Fruit fly (Drosophila melanogaster) whole organism, prepupa: Measurements from ENCODE around the gene Fancl.

ENCODE experiments used
- Blimp-1 ChIP-seq: fragments of 200-800 bp; sonication (Bioruptor generic); optimal IDR thresholded peaks from 3 replicates; lab custom pipeline; 2017; ENCODE audit warnings: missing biosample characterization, missing genetic modification characterization, mild to moderate bottlenecking, moderate library complexity, missing genetic modification reagents
- CG10631 ChIP-seq: fragments of 200-800 bp; sonication (Bioruptor generic); optimal IDR thresholded peaks from 2 replicates; lab custom pipeline; 2016; ENCODE audit warnings: missing biosample characterization, missing genetic modification characterization
- CG10669 ChIP-seq: fragments of 200-800 bp; sonication (Bioruptor generic); optimal IDR thresholded peaks from 3 replicates; lab custom pipeline; 2018; ENCODE audit warnings: missing biosample characterization, mild to moderate bottlenecking, missing genetic modification characterization, moderate library complexity
- CG11294 ChIP-seq: fragments of 200-800 bp; sonication (Bioruptor generic); IDR thresholded peaks from 2 replicates; pipeline ENCODE4 v1.3.6; 2022; ENCODE audit warnings: missing biosample characterization, missing genetic modification characterization
- CG11762 ChIP-seq: fragments of 200-800 bp; sonication (Bioruptor generic); optimal IDR thresholded peaks from 3 replicates; lab custom pipeline; 2016; ENCODE audit warnings: missing biosample characterization, missing genetic modification characterization; ENCODE audit not compliant: insufficient read depth
- CG11902 ChIP-seq: fragments of 200-800 bp; sonication (Bioruptor generic); optimal IDR thresholded peaks from 3 replicates; lab custom pipeline; 2016; ENCODE audit warnings: missing biosample characterization, missing genetic modification characterization
- CG15336 ChIP-seq: fragments of 200-800 bp; sonication (Bioruptor generic); IDR thresholded peaks from 2 replicates; pipeline ENCODE4 v1.3.6; 2022; ENCODE audit warnings: missing biosample characterization, missing genetic modification characterization
- CG1621 ChIP-seq: fragments of 200-800 bp; sonication (Bioruptor generic); optimal IDR thresholded peaks from 3 replicates; lab custom pipeline; 2018; ENCODE audit warnings: missing biosample characterization, mild to moderate bottlenecking, missing genetic modification characterization
- CG16779 ChIP-seq: fragments of 200-800 bp; sonication (Bioruptor generic); optimal IDR thresholded peaks from 3 replicates; lab custom pipeline; 2017; ENCODE audit warnings: missing biosample characterization, mild to moderate bottlenecking, missing genetic modification characterization
- CG3032 ChIP-seq: fragments of 200-800 bp; optimal IDR thresholded peaks from 2 replicates; lab custom pipeline; 2019; ENCODE audit warnings: missing biosample characterization, mild to moderate bottlenecking, missing genetic modification characterization, moderate library complexity
- CG32006 ChIP-seq: fragments of 200-800 bp; sonication (Bioruptor generic); optimal IDR thresholded peaks from 3 replicates; lab custom pipeline; 2017; ENCODE audit warnings: missing biosample characterization, mild to moderate bottlenecking, missing genetic modification characterization
- CG34406 ChIP-seq: fragments of 200-800 bp; sonication (Bioruptor generic); optimal IDR thresholded peaks from 3 replicates; lab custom pipeline; 2016; ENCODE audit warnings: missing biosample characterization, missing genetic modification characterization
- CG3919 ChIP-seq: fragments of 200-800 bp; sonication (Bioruptor generic); optimal IDR thresholded peaks from 3 replicates; lab custom pipeline; 2016; ENCODE audit warnings: missing biosample characterization, missing genetic modification characterization
- CG4318 ChIP-seq: fragments of 200-800 bp; sonication (Bioruptor generic); optimal IDR thresholded peaks from 3 replicates; lab custom pipeline; 2017; ENCODE audit warnings: missing biosample characterization, mild to moderate bottlenecking, missing genetic modification characterization
- CG6163 ChIP-seq: fragments of 200-800 bp; sonication (Bioruptor generic); IDR thresholded peaks from 3 replicates; pipeline ENCODE4 v1.3.6; 2022; ENCODE audit warnings: missing biosample characterization, missing genetic modification characterization
- CG6276 ChIP-seq: fragments of 200-800 bp; sonication (Bioruptor generic); optimal IDR thresholded peaks from 2 replicates; lab custom pipeline; 2017; ENCODE audit warnings: missing biosample characterization, mild to moderate bottlenecking, missing genetic modification characterization
- CG6792 ChIP-seq: fragments of 200-800 bp; sonication (Bioruptor generic); optimal IDR thresholded peaks from 3 replicates; lab custom pipeline; 2016; ENCODE audit warnings: missing biosample characterization, missing genetic modification characterization
- CG6808 ChIP-seq: fragments of 200-800 bp; sonication (Bioruptor generic); optimal IDR thresholded peaks from 3 replicates; lab custom pipeline; 2017; ENCODE audit warnings: missing biosample characterization, missing genetic modification characterization, mild to moderate bottlenecking, moderate library complexity, missing genetic modification reagents
- CG6854 ChIP-seq: fragments of 200-800 bp; sonication (Bioruptor generic); optimal IDR thresholded peaks from 2 replicates; lab custom pipeline; 2017; ENCODE audit warnings: missing biosample characterization, mild to moderate bottlenecking, missing genetic modification characterization
- CG8119 ChIP-seq: fragments of 200-800 bp; sonication (Bioruptor generic); IDR thresholded peaks from 3 replicates; pipeline ENCODE4 v1.3.6; 2022; ENCODE audit warnings: missing biosample characterization, missing genetic modification characterization
- CG8319 ChIP-seq: fragments of 200-800 bp; sonication (Bioruptor generic); optimal IDR thresholded peaks from 3 replicates; lab custom pipeline; 2016; ENCODE audit warnings: missing biosample characterization, missing genetic modification characterization
- CG8632 ChIP-seq: fragments of 200-800 bp; sonication (Bioruptor generic); optimal IDR thresholded peaks from 3 replicates; lab custom pipeline; 2016; ENCODE audit warnings: missing biosample characterization, missing genetic modification characterization
- Eip78C ChIP-seq: fragments of 200-800 bp; sonication (Bioruptor generic); peaks from one replicate; lab custom pipeline; 2016; ENCODE audit warnings: missing biosample characterization, missing genetic modification characterization
- Eip93F ChIP-seq: fragments of 200-800 bp; sonication (Bioruptor generic); optimal IDR thresholded peaks from 2 replicates; lab custom pipeline; 2016; ENCODE audit warnings: missing biosample characterization, mild to moderate bottlenecking, missing genetic modification characterization
- Ets96B ChIP-seq: fragments of 200-800 bp; optimal IDR thresholded peaks from 2 replicates; lab custom pipeline; 2019; ENCODE audit warnings: missing biosample characterization, mild to moderate bottlenecking, missing genetic modification characterization, moderate library complexity
- Hr38 ChIP-seq: sonication (Bioruptor generic); optimal IDR thresholded peaks from 2 replicates; lab custom pipeline; 2016; ENCODE audit warnings: missing biosample characterization, missing genetic modification characterization
- Hr4 ChIP-seq: fragments of 200-800 bp; sonication (Bioruptor generic); optimal IDR thresholded peaks from 3 replicates; lab custom pipeline; 2016; ENCODE audit warnings: missing biosample characterization, missing genetic modification characterization
- Lpt ChIP-seq: fragments of 200-800 bp; sonication (Bioruptor generic); optimal IDR thresholded peaks from 3 replicates; lab custom pipeline; 2016; ENCODE audit warnings: missing biosample characterization, missing genetic modification characterization
- Met ChIP-seq: fragments of 200-800 bp; sonication (Bioruptor generic); optimal IDR thresholded peaks from 3 replicates; lab custom pipeline; 2016; ENCODE audit warnings: missing biosample characterization, missing genetic modification characterization
- OdsH ChIP-seq: fragments of 200-800 bp; sonication (Bioruptor generic); optimal IDR thresholded peaks from 3 replicates; lab custom pipeline; 2016; ENCODE audit warnings: missing biosample characterization, missing genetic modification characterization
- Smox ChIP-seq: fragments of 200-800 bp; sonication (Bioruptor generic); optimal IDR thresholded peaks from 3 replicates; lab custom pipeline; 2016; ENCODE audit warnings: missing biosample characterization, missing genetic modification characterization
- Sox102F ChIP-seq: fragments of 200-800 bp; sonication (Bioruptor generic); optimal IDR thresholded peaks from 2 replicates; lab custom pipeline; 2016; ENCODE audit warnings: missing biosample characterization, mild to moderate bottlenecking, missing genetic modification characterization
- Sox14 ChIP-seq: fragments of 200-800 bp; sonication (Bioruptor generic); optimal IDR thresholded peaks from 3 replicates; lab custom pipeline; 2016; ENCODE audit warnings: missing biosample characterization, missing genetic modification characterization
- Sox15 ChIP-seq: fragments of 200-800 bp; sonication (Bioruptor generic); optimal IDR thresholded peaks from 3 replicates; lab custom pipeline; 2016; ENCODE audit warnings: missing biosample characterization, missing genetic modification characterization
- acj6 ChIP-seq: fragments of 200-800 bp; sonication (Bioruptor generic); optimal IDR thresholded peaks from 3 replicates; lab custom pipeline; 2016; ENCODE audit warnings: missing biosample characterization, missing genetic modification characterization
- cyc ChIP-seq: fragments of 200-800 bp; sonication (Bioruptor generic); optimal IDR thresholded peaks from 3 replicates; lab custom pipeline; 2016; ENCODE audit warnings: missing biosample characterization, missing genetic modification characterization
- dac ChIP-seq: fragments of 200-800 bp; sonication (Bioruptor generic); optimal IDR thresholded peaks from 2 replicates; lab custom pipeline; 2017; ENCODE audit warnings: missing biosample characterization, mild to moderate bottlenecking, missing genetic modification characterization
- dsx ChIP-seq: fragments of 200-800 bp; optimal IDR thresholded peaks from 3 replicates; lab custom pipeline; 2019; ENCODE audit warnings: missing biosample characterization, mild to moderate bottlenecking, missing genetic modification characterization, moderate library complexity; ENCODE audit not compliant: poor library complexity, severe bottlenecking
- esn ChIP-seq: fragments of 200-800 bp; sonication (Bioruptor generic); optimal IDR thresholded peaks from 2 replicates; lab custom pipeline; 2016; ENCODE audit warnings: missing biosample characterization, mild to moderate bottlenecking, missing genetic modification characterization, moderate library complexity
- fd59A ChIP-seq: fragments of 200-800 bp; sonication (Bioruptor generic); optimal IDR thresholded peaks from 2 replicates; lab custom pipeline; 2017; ENCODE audit warnings: missing biosample characterization, mild to moderate bottlenecking, missing genetic modification characterization, missing genetic modification reagents
- fd85E ChIP-seq: fragments of 200-800 bp; sonication (Bioruptor generic); optimal IDR thresholded peaks from 3 replicates; lab custom pipeline; 2016; ENCODE audit warnings: missing biosample characterization, missing genetic modification characterization
- fkh ChIP-seq: fragments of 200-800 bp; sonication (Bioruptor generic); optimal IDR thresholded peaks from 3 replicates; lab custom pipeline; 2017; ENCODE audit warnings: missing biosample characterization, mild to moderate bottlenecking, missing genetic modification characterization, moderate library complexity
- lz ChIP-seq: fragments of 200-800 bp; sonication (Bioruptor generic); optimal IDR thresholded peaks from 3 replicates; lab custom pipeline; 2016; ENCODE audit warnings: missing biosample characterization, missing genetic modification characterization
- net ChIP-seq: fragments of 200-800 bp; sonication (Bioruptor generic); optimal IDR thresholded peaks from 3 replicates; lab custom pipeline; 2016; ENCODE audit warnings: missing biosample characterization, missing genetic modification characterization
- pdm3 ChIP-seq: fragments of 200-800 bp; sonication (Bioruptor generic); optimal IDR thresholded peaks from 3 replicates; lab custom pipeline; 2016; ENCODE audit warnings: missing biosample characterization, missing genetic modification characterization
- salr ChIP-seq, 2 experiments: fragments of 200-800 bp; sonication (Bioruptor generic); optimal IDR thresholded peaks; 3 replicates each; lab custom pipeline; 2016 to 2018; ENCODE audit warnings: missing biosample characterization in 2 of 2, missing genetic modification characterization in 2 of 2, mild to moderate bottlenecking in 1 of 2
- spab ChIP-seq: fragments of 200-800 bp; sonication (Bioruptor generic); optimal IDR thresholded peaks from 2 replicates; lab custom pipeline; 2017; ENCODE audit warnings: missing biosample characterization, mild to moderate bottlenecking, missing genetic modification characterization, missing genetic modification reagents
- ss ChIP-seq, 2 experiments: fragments of 200-800 bp; sonication (Bioruptor generic); optimal IDR thresholded peaks; 2 replicates in 1 of 2; 3 replicates in 1 of 2; lab custom pipeline; 2017 to 2018; ENCODE audit warnings: mild to moderate bottlenecking in 2 of 2, missing biosample characterization in 2 of 2, missing genetic modification characterization in 2 of 2, moderate library complexity in 1 of 2
- svp ChIP-seq: fragments of 200-800 bp; sonication (Bioruptor generic); peaks from one replicate; lab custom pipeline; 2016; ENCODE audit warnings: missing biosample characterization, missing genetic modification characterization
- vri ChIP-seq: fragments of 200-800 bp; sonication (Bioruptor generic); optimal IDR thresholded peaks from 3 replicates; lab custom pipeline; 2016; ENCODE audit warnings: missing biosample characterization, mild to moderate bottlenecking, missing genetic modification characterization

The Fancl gene

DNA sequence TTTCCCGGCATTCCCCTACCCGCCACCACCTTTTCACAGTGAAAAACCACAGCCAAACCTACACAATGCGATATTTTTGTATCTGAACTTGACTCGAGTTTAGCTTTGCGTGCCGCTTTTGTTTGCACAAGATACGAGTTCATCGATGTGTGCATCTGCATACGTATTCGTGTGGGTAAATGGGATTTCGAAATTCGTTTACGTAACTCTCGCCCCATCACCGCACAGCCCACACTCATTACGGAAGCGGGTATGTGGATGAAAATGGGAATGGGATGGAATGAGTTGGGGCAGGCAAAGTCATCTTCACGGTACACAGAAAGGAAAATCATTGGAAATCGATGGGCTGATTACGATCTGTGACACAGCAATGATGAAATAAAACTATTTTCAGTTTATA, 33.6 kb upstream of the Fancl start:
- TF ChIP-seq ss (GFP tag; optimal IDR thresholded peaks at IDR 0.05; lab: Kevin White, UChicago) = peak in 1 of 2 experiments; percentile 18
- TF ChIP-seq vri (GFP tag; lab: Kevin White, UChicago) = peak; percentile 66
- TF ChIP-seq CG6276 (GFP tag; lab: Kevin White, UChicago) = no peak

dm6 chr3R:10084914-10085313, 32.2 kb upstream of the Fancl start:
- peak; percentile 35; the same call in 1 of the 2 replicates for TF ChIP-seq CG11294
- TF ChIP-seq CG10631 (GFP tag; lab: Kevin White, UChicago) = peak; percentile 46
- TF ChIP-seq Smox (GFP tag; lab: Kevin White, UChicago) = peak; percentile 86
- peak; percentile 49 for TF ChIP-seq Sox15 (GFP tag; lab: Kevin White, UChicago)
- TF ChIP-seq CG6808 = peak; percentile 12
- TF ChIP-seq CG8319 (GFP tag; lab: Kevin White, UChicago) = peak; percentile 33
- peak; percentile 63 for TF ChIP-seq acj6 (GFP tag; lab: Kevin White, UChicago)
- peak; percentile 81 for TF ChIP-seq CG6163 (GFP tag; lab: Robert Waterston, UW)
- peak; percentile 36 for TF ChIP-seq CG1621 (tag; lab: Kevin White, UChicago)
- TF ChIP-seq CG11902 (GFP tag; lab: Kevin White, UChicago) = peak; percentile 43
- peak; percentile 58 for TF ChIP-seq CG8632 (GFP tag; lab: Kevin White, UChicago)
- TF ChIP-seq CG3919 = peak; percentile 34
- TF ChIP-seq fd59A (GFP tag; lab: Kevin White, UChicago) = peak; percentile 23
- no peak for TF ChIP-seq ss (GFP tag; optimal IDR thresholded peaks at IDR 0.05; lab: Kevin White, UChicago)
- TF ChIP-seq Eip93F (GFP tag; lab: Kevin White, UChicago) = no peak
- TF ChIP-seq salr (GFP tag; optimal IDR thresholded peaks at IDR 0.05; lab: Kevin White, UChicago) = peak; percentile 22 to 26
- no peak for TF ChIP-seq CG6854 (GFP tag; lab: Kevin White, UChicago)
- TF ChIP-seq svp (GFP tag; lab: Kevin White, UChicago) = peak; percentile 86
- TF ChIP-seq cyc (GFP tag; lab: Kevin White, UChicago) = peak; percentile 85
- TF ChIP-seq Lpt = no peak
- TF ChIP-seq Met (GFP tag; lab: Kevin White, UChicago) = peak; percentile 88
- peak; percentile 52 for TF ChIP-seq CG3032
- no peak for TF ChIP-seq CG16779 (tag; lab: Kevin White, UChicago)
- TF ChIP-seq pdm3 = peak; percentile 67
- TF ChIP-seq Eip78C (GFP tag; lab: Kevin White, UChicago) = peak; percentile 80
- peak; percentile 57 for TF ChIP-seq net (GFP tag; lab: Kevin White, UChicago)
- TF ChIP-seq lz (GFP tag; lab: Kevin White, UChicago) = peak; percentile 88
- TF ChIP-seq CG11762 (GFP tag; lab: Kevin White, UChicago) = no peak
- no peak for TF ChIP-seq Hr38 (GFP tag; lab: Kevin White, UChicago)
- TF ChIP-seq CG4318 = no peak
- TF ChIP-seq CG8119 (GFP tag; lab: Robert Waterston, UW) = no peak
- TF ChIP-seq CG6792 (GFP tag; lab: Kevin White, UChicago) = peak; percentile 67
- peak; percentile 53 for TF ChIP-seq CG15336 (GFP tag; lab: Robert Waterston, UW)
- TF ChIP-seq OdsH (GFP tag; lab: Kevin White, UChicago) = peak; percentile 57
- peak; percentile 22 for TF ChIP-seq fkh (GFP tag; lab: Kevin White, UChicago)
- TF ChIP-seq dac (GFP tag; lab: Kevin White, UChicago) = peak; percentile 6
- TF ChIP-seq CG34406 (GFP tag; lab: Kevin White, UChicago) = peak; percentile 67
- peak; percentile 81 for TF ChIP-seq Sox102F
- no peak for TF ChIP-seq fd85E (GFP tag; lab: Kevin White, UChicago)
- TF ChIP-seq CG32006 (GFP tag; lab: Kevin White, UChicago) = peak; percentile 32
- peak; percentile 11 for TF ChIP-seq Hr4 (GFP tag; lab: Kevin White, UChicago)
- TF ChIP-seq Sox14 (GFP tag; lab: Kevin White, UChicago) = peak; percentile 84
- peak; percentile 13 for TF ChIP-seq spab (GFP tag; lab: Kevin White, UChicago)
- TF ChIP-seq CG10669 (GFP tag; lab: Kevin White, UChicago) = peak; percentile 48
- no peak for TF ChIP-seq dsx (GFP tag; lab: Kevin White, UChicago)
- TF ChIP-seq esn (GFP tag; lab: Kevin White, UChicago) = peak; percentile 88
- peak; percentile 41 for TF ChIP-seq Ets96B
- TF ChIP-seq Blimp-1 (GFP tag; lab: Kevin White, UChicago) = peak; percentile 66
